Worm (Caenorhabditis elegans): ENCODE data around the gene F01G10.4.

DNA sequence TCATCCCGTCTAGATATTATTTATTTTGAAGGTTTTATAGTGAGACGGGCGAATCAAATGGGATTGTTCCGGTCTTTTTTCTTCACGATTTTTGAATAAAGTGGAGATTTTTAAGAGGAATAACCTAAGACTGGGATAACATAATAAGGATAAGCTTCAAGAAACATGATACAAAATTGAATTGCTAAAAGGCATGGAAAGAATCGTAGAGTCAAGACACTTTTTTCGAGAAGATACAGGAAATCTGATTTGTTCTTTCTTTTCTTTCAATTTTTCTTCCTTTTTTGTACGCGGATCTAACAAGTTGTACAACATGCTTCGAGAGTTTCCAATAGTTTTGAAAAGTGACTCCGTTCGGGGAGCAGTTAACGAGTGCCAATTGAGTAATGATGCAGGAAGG lies 40.9 kb downstream of the F01G10.4 start:
- no peak for TF ChIP-seq unc-62 (GFP tag; optimal IDR thresholded peaks at IDR 0.05)
- TF ChIP-seq nfya-1 (tag; optimal IDR thresholded peaks at IDR 0.05; ENCODE audit: borderline replicate concordance, insufficient read depth), result no peak
